Worm (Caenorhabditis elegans) whole organism, L4 larva: ENCODE data around the gene F56C3.7.

Experiments
- D1046.2 ChIP-seq: fragments of 200-800 bp; sonication (Bioruptor generic); IDR thresholded peaks from 2 replicates; pipeline ENCODE4 v1.3.6; 2022; ENCODE audit warnings: missing genetic modification characterization, missing compliant biosample characterization
- F10B5.3 ChIP-seq: sonication (generic microtip); optimal IDR thresholded peaks from 2 replicates; lab custom pipeline; 2016; ENCODE audit warnings: mild to moderate bottlenecking, missing genetic modification characterization, missing compliant biosample characterization
- F26F4.8 ChIP-seq: fragments of 200-800 bp; sonication (Bioruptor generic); conservative IDR thresholded peaks from 2 replicates; pipeline ENCODE4 v1.3.6; 2022; ENCODE audit warnings: missing genetic modification characterization, missing compliant biosample characterization
- F37D6.2 ChIP-seq: sonication (generic microtip); optimal IDR thresholded peaks from 2 replicates; lab custom pipeline; 2016; ENCODE audit warnings: mild to moderate bottlenecking, missing genetic modification characterization, missing compliant biosample characterization
- F44E2.7 ChIP-seq: fragments of 200-800 bp; sonication (Bioruptor generic); IDR thresholded peaks from 2 replicates; pipeline ENCODE4 v2.1.2; 2022; ENCODE audit warnings: missing genetic modification characterization, missing compliant biosample characterization
- T26A8.4 ChIP-seq: fragments of 200-800 bp; sonication (Bioruptor generic); IDR thresholded peaks from 2 replicates; pipeline ENCODE4 v1.3.6; 2022; ENCODE audit warnings: missing genetic modification characterization, missing compliant biosample characterization
- Y105C5A.15 ChIP-seq: fragments of 200-800 bp; sonication (Bioruptor generic); IDR thresholded peaks from 2 replicates; pipeline ENCODE4 v1.3.6; 2022; ENCODE audit warnings: missing genetic modification characterization, missing compliant biosample characterization
- Y48G9A.11 ChIP-seq: fragments of 200-800 bp; sonication (Bioruptor generic); IDR thresholded peaks from 2 replicates; pipeline ENCODE4 v1.3.6; 2022; ENCODE audit warnings: missing genetic modification reagents, missing genetic modification characterization, missing compliant biosample characterization
- ZK546.5 ChIP-seq, 2 experiments: sonication (generic microtip); optimal IDR thresholded peaks; 2 replicates each; lab custom pipeline; 2017; ENCODE audit warnings: missing biosample characterization in 2 of 2, missing genetic modification characterization in 2 of 2
- aha-1 ChIP-seq: fragments of 150-350 bp; peaks from one replicate; lab custom pipeline; 2014; ENCODE audit warnings: missing biosample characterization, missing genetic modification characterization
- ama-1 ChIP-seq: fragments of 150-350 bp; optimal IDR thresholded peaks from 2 replicates; lab custom pipeline; 2014; ENCODE audit warnings: inconsistent platforms, mixed read lengths
- ceh-20 ChIP-seq: fragments of 200-800 bp; sonication (Bioruptor generic); IDR thresholded peaks from 2 replicates; pipeline ENCODE4 v1.3.6; 2022; ENCODE audit warnings: missing genetic modification reagents, missing genetic modification characterization, missing compliant biosample characterization
- ceh-28 ChIP-seq: fragments of 150-350 bp; optimal IDR thresholded peaks from 2 replicates; lab custom pipeline; 2014; ENCODE audit warnings: missing biosample characterization, missing genetic modification reagents, missing genetic modification characterization
- ceh-32 ChIP-seq: sonication (generic microtip); optimal IDR thresholded peaks from 2 replicates; lab custom pipeline; 2016; ENCODE audit warnings: mild to moderate bottlenecking, missing genetic modification characterization, missing compliant biosample characterization; ENCODE audit not compliant: poor library complexity
- ces-1 ChIP-seq: fragments of 150-350 bp; sonication (generic microtip); optimal IDR thresholded peaks from 4 replicates; lab custom pipeline; 2014; ENCODE audit warnings: missing biosample characterization, missing genetic modification reagents, missing genetic modification characterization
- ctbp-1 ChIP-seq: fragments of 200-800 bp; sonication (Bioruptor generic); IDR thresholded peaks from 2 replicates; pipeline ENCODE4 v1.3.6; 2022; ENCODE audit warnings: missing genetic modification reagents, missing genetic modification characterization, missing compliant biosample characterization
- daf-19 ChIP-seq: fragments of 200-800 bp; sonication (Bioruptor generic); conservative IDR thresholded peaks from 2 replicates; pipeline ENCODE4 v1.3.6; 2022; ENCODE audit warnings: missing genetic modification characterization, missing compliant biosample characterization
- daf-8 ChIP-seq: fragments of 200-800 bp; sonication (Bioruptor generic); IDR thresholded peaks from 2 replicates; pipeline ENCODE4 v1.3.6; 2022; ENCODE audit warnings: missing genetic modification characterization, missing compliant biosample characterization
- dmd-6 ChIP-seq: fragments of 200-800 bp; sonication (Bioruptor generic); IDR thresholded peaks from 2 replicates; pipeline ENCODE4 v1.3.6; 2022; ENCODE audit warnings: missing genetic modification reagents, missing genetic modification characterization, missing compliant biosample characterization
- dmd-9 ChIP-seq: fragments of 200-800 bp; sonication (Bioruptor generic); IDR thresholded peaks from 2 replicates; pipeline ENCODE4 v1.3.6; 2022; ENCODE audit warnings: missing genetic modification reagents, missing genetic modification characterization, missing compliant biosample characterization
- egl-43 ChIP-seq: fragments of 200-800 bp; sonication (Bioruptor generic); IDR thresholded peaks from 2 replicates; pipeline ENCODE4 v1.3.6; 2022; ENCODE audit warnings: missing genetic modification reagents, missing genetic modification characterization, missing compliant biosample characterization
- fkh-10 ChIP-seq: fragments of 150-350 bp; optimal IDR thresholded peaks from 2 replicates; lab custom pipeline; 2014; ENCODE audit warnings: missing biosample characterization, missing genetic modification reagents, missing genetic modification characterization
- gei-8 ChIP-seq: fragments of 200-800 bp; sonication (Bioruptor generic); optimal IDR thresholded peaks from 2 replicates; lab custom pipeline; 2018; ENCODE audit warnings: mild to moderate bottlenecking, missing genetic modification characterization, missing compliant biosample characterization
- hif-1 ChIP-seq, 2 experiments: sonication (generic microtip); optimal IDR thresholded peaks; 2 replicates each; lab custom pipeline; 2016 to 2017; ENCODE audit warnings: missing compliant biosample characterization in 2 of 2, missing genetic modification characterization in 2 of 2, missing genetic modification reagents in 2 of 2, missing genotype in 2 of 2, mild to moderate bottlenecking in 1 of 2
- hlh-11 ChIP-seq: fragments of 200-800 bp; sonication (Bioruptor generic); optimal IDR thresholded peaks from 2 replicates; lab custom pipeline; 2018; ENCODE audit warnings: mild to moderate bottlenecking, missing genetic modification characterization, missing compliant biosample characterization
- hlh-30 ChIP-seq: sonication (generic microtip); optimal IDR thresholded peaks from 2 replicates; lab custom pipeline; 2017; ENCODE audit warnings: antibody characterized with exemption, mild to moderate bottlenecking, missing genetic modification characterization, missing compliant biosample characterization; ENCODE audit not compliant: insufficient read depth
- jun-1 ChIP-seq: fragments of 150-350 bp; optimal IDR thresholded peaks from 2 replicates; lab custom pipeline; 2014; ENCODE audit warnings: missing biosample characterization, missing genetic modification reagents, missing genetic modification characterization
- lin-1 ChIP-seq: fragments of 200-800 bp; sonication (Bioruptor generic); IDR thresholded peaks from 2 replicates; pipeline ENCODE4 v1.3.6; 2022; ENCODE audit warnings: missing genetic modification reagents, missing genetic modification characterization, missing compliant biosample characterization
- lsy-2 ChIP-seq, 2 experiments: fragments of 150-350 bp in 1 of 2; sonication (generic microtip) in 1 of 2; optimal IDR thresholded peaks; 2 replicates each; lab custom pipeline; 2014 to 2017; ENCODE audit warnings: missing biosample characterization in 2 of 2, missing genetic modification characterization in 2 of 2
- madf-5 ChIP-seq, 2 experiments: fragments of 200-800 bp; sonication (Bioruptor generic); IDR thresholded peaks; 2 replicates each; pipeline ENCODE4 v1.3.6; 2022; ENCODE audit warnings: missing compliant biosample characterization in 2 of 2, missing genetic modification characterization in 2 of 2
- madf-9 ChIP-seq: fragments of 200-800 bp; sonication (Bioruptor generic); conservative IDR thresholded peaks from 2 replicates; pipeline ENCODE4 v1.3.6; 2022; ENCODE audit warnings: missing genetic modification reagents, missing genetic modification characterization, missing compliant biosample characterization
- mep-1 ChIP-seq: fragments of 150-350 bp; sonication (generic microtip); optimal IDR thresholded peaks from 3 replicates; lab custom pipeline; 2014; ENCODE audit warnings: missing biosample characterization, missing genetic modification characterization
- mxl-2 ChIP-seq: fragments of 200-800 bp; sonication (Bioruptor generic); conservative IDR thresholded peaks from 2 replicates; pipeline ENCODE4 v1.3.6; 2022; ENCODE audit warnings: missing genetic modification reagents, missing genetic modification characterization, missing compliant biosample characterization
- nhr-10 ChIP-seq: fragments of 150-350 bp; optimal IDR thresholded peaks from 2 replicates; lab custom pipeline; 2014; ENCODE audit warnings: missing biosample characterization, missing genetic modification characterization
- nhr-11 ChIP-seq: fragments of 150-350 bp; optimal IDR thresholded peaks from 2 replicates; lab custom pipeline; 2014; ENCODE audit warnings: missing biosample characterization, missing genetic modification characterization
- nhr-28 ChIP-seq: fragments of 150-350 bp; optimal IDR thresholded peaks from 2 replicates; lab custom pipeline; 2014; ENCODE audit warnings: missing biosample characterization, missing genetic modification characterization
- nhr-48 ChIP-seq: sonication (generic microtip); optimal IDR thresholded peaks from 2 replicates; lab custom pipeline; 2016; ENCODE audit warnings: mild to moderate bottlenecking, missing genetic modification characterization, missing compliant biosample characterization
- pqm-1 ChIP-seq: sonication (generic microtip); optimal IDR thresholded peaks from 2 replicates; lab custom pipeline; 2017; ENCODE audit warnings: missing biosample characterization, missing genetic modification characterization
- rbr-2 ChIP-seq: sonication (generic microtip); optimal IDR thresholded peaks from 2 replicates; lab custom pipeline; 2016; ENCODE audit warnings: missing genotype, missing genetic modification characterization, missing compliant biosample characterization
- sdz-12 ChIP-seq: fragments of 200-800 bp; sonication (Bioruptor generic); optimal IDR thresholded peaks from 2 replicates; lab custom pipeline; 2018; ENCODE audit warnings: mild to moderate bottlenecking, missing genetic modification characterization, missing compliant biosample characterization
- spr-3 ChIP-seq: fragments of 200-800 bp; sonication (Bioruptor generic); optimal IDR thresholded peaks from 2 replicates; lab custom pipeline; 2018; ENCODE audit warnings: mild to moderate bottlenecking, missing genetic modification characterization, missing compliant biosample characterization
- unc-62 ChIP-seq, 3 experiments: fragments of 150-350 bp in 1 of 3; sonication (generic microtip); optimal IDR thresholded peaks in 2 of 3; peaks in 1 of 3; 1 replicate in 1 of 3; 2 replicates in 2 of 3; lab custom pipeline; 2014 to 2017; ENCODE audit warnings: missing biosample characterization in 3 of 3, missing genetic modification characterization in 3 of 3, missing genetic modification reagents in 3 of 3, missing genotype in 1 of 3
- zip-11 ChIP-seq: fragments of 200-800 bp; sonication (Bioruptor generic); IDR thresholded peaks from 2 replicates; pipeline ENCODE4 v1.3.6; 2022; ENCODE audit warnings: missing genetic modification characterization, missing compliant biosample characterization
- ztf-11 ChIP-seq: fragments of 150-350 bp; optimal IDR thresholded peaks from 2 replicates; lab custom pipeline; 2014; ENCODE audit warnings: missing biosample characterization, missing genetic modification characterization
- ztf-7 ChIP-seq: fragments of 150-350 bp; optimal IDR thresholded peaks from 2 replicates; lab custom pipeline; 2014; ENCODE audit warnings: missing biosample characterization, missing genetic modification characterization

F56C3.7 gene

ce11 chrX:1395793-1396192 is 25.2 kb upstream of the F56C3.7 start (continued):
- no peak for TF ChIP-seq F26F4.8 (GFP tag; lab: Robert Waterston, UW)
- TF ChIP-seq hlh-30 (tag; lab: Kevin White, UChicago), result peak; percentile 86
- no peak for TF ChIP-seq gei-8
- TF ChIP-seq mep-1 (tag; lab: Kevin White, UChicago), result no peak
- 0 out of 2 replicates have a peak, but pooled peaks have one; percentile 15 for TF ChIP-seq ceh-20 (GFP tag; lab: Robert Waterston, UW)
- TF ChIP-seq T26A8.4 (GFP tag; lab: Robert Waterston, UW), result peak; percentile 49; the same call in 1 of the 2 replicates
- peak; percentile 60 for TF ChIP-seq dmd-6
- no peak for TF ChIP-seq Y105C5A.15
- peak in 1 of 2 experiments; percentile 74 for TF ChIP-seq hif-1 (tag; optimal IDR thresholded peaks at IDR 0.05; lab: Kevin White, UChicago)
- TF ChIP-seq nhr-11 (tag; lab: Kevin White, UChicago), result peak; percentile 60
- TF ChIP-seq unc-62 (GFP tag; optimal IDR thresholded peaks at IDR 0.05 in 1 of 2; lab: Kevin White, UChicago), result peak in 1 of 2 experiments; percentile 66
- no peak for TF ChIP-seq unc-62 (tag; optimal IDR thresholded peaks at IDR 0.05; lab: Kevin White, UChicago)
- TF ChIP-seq sdz-12 (GFP tag; lab: Kevin White, UChicago), result no peak
- peak; percentile 69 for TF ChIP-seq nhr-48

- TF ChIP-seq zip-11 (GFP tag; lab: Robert Waterston, UW) (peak; percentile 72; the same call in 1 of the 2 replicates), madf-5 (GFP tag; IDR thresholded peaks at IDR 0.05; lab: Robert Waterston, UW) (no peak), hlh-30 (tag; lab: Kevin White, UChicago) (peak; percentile 32), hlh-11 (peak; percentile 0), ztf-7 (peak; percentile 86)
These were observed 23.9 kb upstream of the F56C3.7 start for ce11 chrX:1394437-1394836.

ce11 chrX:1393891-1394290 is 23.3 kb upstream of the F56C3.7 start, which contains the start of gene F56C3.9:
Gene F56C3.9, minus strand, starts transcription at chrX:1393991.
- no peak for TF ChIP-seq F10B5.3 (tag; lab: Kevin White, UChicago)
- TF ChIP-seq nhr-10 (tag; lab: Kevin White, UChicago), result no peak
- TF ChIP-seq F37D6.2, result no peak
- TF ChIP-seq unc-62 (GFP tag; optimal IDR thresholded peaks at IDR 0.05 in 1 of 2; lab: Kevin White, UChicago), result no peak
- TF ChIP-seq unc-62 (tag; optimal IDR thresholded peaks at IDR 0.05; lab: Kevin White, UChicago), result no peak
- no peak for TF ChIP-seq dmd-9 (GFP tag; lab: Robert Waterston, UW)
- TF ChIP-seq ZK546.5 (tag; optimal IDR thresholded peaks at IDR 0.05; lab: Kevin White, UChicago), result no peak
- TF ChIP-seq ama-1 (lab: Kevin White, UChicago), result no peak
- TF ChIP-seq ces-1 (GFP tag; lab: Kevin White, UChicago), result no peak
- TF ChIP-seq lsy-2 (tag; optimal IDR thresholded peaks at IDR 0.05; lab: Kevin White, UChicago), result no peak
- no peak for TF ChIP-seq ceh-32 (tag; lab: Kevin White, UChicago)
- TF ChIP-seq aha-1 (tag; lab: Kevin White, UChicago), result no peak
- no peak for TF ChIP-seq lin-1 (GFP tag; lab: Robert Waterston, UW)
- no peak for TF ChIP-seq rbr-2 (tag; lab: Kevin White, UChicago)
- no peak for TF ChIP-seq daf-8 (GFP tag; lab: Robert Waterston, UW)
- TF ChIP-seq zip-11 (GFP tag; lab: Robert Waterston, UW), result no peak
- TF ChIP-seq fkh-10 (GFP tag; lab: Kevin White, UChicago), result no peak
- no peak for TF ChIP-seq dmd-6
- no peak for TF ChIP-seq nhr-28 (tag; lab: Kevin White, UChicago)
- TF ChIP-seq ctbp-1 (GFP tag; lab: Robert Waterston, UW), result no peak

ce11 chrX:1389382-1389983 is 18.9 kb upstream of the F56C3.7 start:
- TF ChIP-seq madf-9 (GFP tag; lab: Robert Waterston, UW) (peak; percentile 86), F37D6.2 (peak; percentile 97), F44E2.7 (no peak), mxl-2 (no peak), ztf-11 (tag; lab: Kevin White, UChicago) (no peak), pqm-1 (tag; lab: Kevin White, UChicago) (peak; percentile 19), Y48G9A.11 (GFP tag; lab: Robert Waterston, UW) (0 out of 2 replicates have a peak, but pooled peaks have one; percentile 29), ceh-28 (tag; lab: Kevin White, UChicago) (peak; percentile 66), jun-1 (tag; lab: Kevin White, UChicago) (peak; percentile 95), D1046.2 (GFP tag; lab: Robert Waterston, UW) (no peak), daf-19 (peak; percentile 82; the same call in 1 of the 2 replicates), aha-1 (tag; lab: Kevin White, UChicago) (peak; percentile 44), rbr-2 (tag; lab: Kevin White, UChicago) (peak; percentile 97), spr-3 (GFP tag; lab: Kevin White, UChicago) (peak; percentile 92), egl-43 (GFP tag; lab: Robert Waterston, UW) (peak; percentile 77)
